Fruit fly (Drosophila melanogaster) whole organism, embryonic: ENCODE data around the gene ry.

Experiments used
- CG10431 ChIP-seq: fragments of 200-800 bp; sonication (Bioruptor generic); optimal IDR thresholded peaks from 3 replicates; lab custom pipeline; 2018; ENCODE audit warnings: missing biosample characterization, mild to moderate bottlenecking, missing genetic modification characterization
- CG11456 ChIP-seq: fragments of 200-800 bp; sonication (Bioruptor generic); IDR thresholded peaks from 3 replicates; pipeline ENCODE4 v1.3.6; 2022; ENCODE audit warnings: missing biosample characterization, missing genetic modification characterization
- CG5953 ChIP-seq: fragments of 200-800 bp; sonication (Bioruptor generic); IDR thresholded peaks from 2 replicates; pipeline ENCODE4 v1.3.6; 2022; ENCODE audit warnings: missing biosample characterization, missing genetic modification characterization
- Mrtf ChIP-seq: fragments of 200-800 bp; sonication (Bioruptor generic); IDR thresholded peaks from 3 replicates; pipeline ENCODE4 v1.3.6; 2022; ENCODE audit warnings: missing biosample characterization, missing genetic modification characterization
- Usf ChIP-seq: fragments of 200-800 bp; sonication (Bioruptor generic); optimal IDR thresholded peaks from 2 replicates; lab custom pipeline; 2017; ENCODE audit warnings: missing genotype, missing biosample characterization, missing genetic modification characterization
- gcm2 ChIP-seq: fragments of 200-800 bp; sonication (Bioruptor generic); optimal IDR thresholded peaks from 2 replicates; lab custom pipeline; 2016; ENCODE audit warnings: missing biosample characterization, missing genetic modification characterization
- peb ChIP-seq: fragments of 200-800 bp; sonication (Bioruptor generic); IDR thresholded peaks from 2 replicates; pipeline ENCODE4 v1.3.6; 2022; ENCODE audit warnings: missing biosample characterization, missing genetic modification characterization
- tna ChIP-seq: fragments of 200-800 bp; sonication (Bioruptor generic); IDR thresholded peaks from 2 replicates; pipeline ENCODE4 v1.3.6; 2022; ENCODE audit warnings: missing biosample characterization, missing genetic modification characterization; ENCODE audit not compliant: partially characterized antibody

- TF ChIP-seq CG5953 (GFP tag; lab: Robert Waterston, UW) (no peak), CG10431 (no peak), Usf (GFP tag; lab: Kevin White, UChicago) (no peak), CG11456 (GFP tag; lab: Robert Waterston, UW) (no peak), Mrtf (GFP tag; lab: Robert Waterston, UW) (no peak), tna (GFP tag; lab: Robert Waterston, UW) (no peak), peb (no peak), gcm2 (no peak)
Measured at dm6 chr3R:13085924-13086323, 53.6 kb downstream of the ry start, which contains the start of gene CG43063.
